Fruit fly (Drosophila melanogaster): ENCODE results near the gene CG10516.

Gene CG10516

dm6 chr3L:15967588-15968500, at the start of gene CG10516, which contains the start of gene Brr2 (continued):
- TF ChIP-seq CG10543 (GFP tag; optimal IDR thresholded peaks at IDR 0.05) = peak; percentile 36
- peak; percentile 27; the same call in 1 of the 3 replicates for TF ChIP-seq CG34224 (GFP tag; IDR thresholded peaks at IDR 0.05; ENCODE audit: partially characterized antibody)
- TF ChIP-seq CG11723 (GFP tag; optimal IDR thresholded peaks at IDR 0.05) = no peak
- no peak for TF ChIP-seq NC2α (GFP tag; optimal IDR thresholded peaks at IDR 0.05)
- peak; percentile 51; the same call in 2 of the 4 replicates for TF ChIP-seq Dll (GFP tag; IDR thresholded peaks at IDR 0.05; ENCODE audit: partially characterized antibody)
- TF ChIP-seq CG13894 (tag; optimal IDR thresholded peaks at IDR 0.05) = no peak
- peak; percentile 23 for TF ChIP-seq HmgD (GFP tag; optimal IDR thresholded peaks at IDR 0.05)
- no peak for TF ChIP-seq CG5245 (GFP tag; optimal IDR thresholded peaks at IDR 0.05)
- no peak for TF ChIP-seq CG7745 (tag; optimal IDR thresholded peaks at IDR 0.05)
- TF ChIP-seq sima (GFP tag; optimal IDR thresholded peaks at IDR 0.05) = no peak
- peak; percentile 36; the same call in 1 of the 3 replicates for TF ChIP-seq Dbx (GFP tag; IDR thresholded peaks at IDR 0.05)
- no peak for TF ChIP-seq Fer1 (GFP tag; optimal IDR thresholded peaks at IDR 0.05)
- no peak for TF ChIP-seq CG8478 (optimal IDR thresholded peaks at IDR 0.05)
- no peak for TF ChIP-seq CG12219 (GFP tag; optimal IDR thresholded peaks at IDR 0.05)
- no peak for TF ChIP-seq tgo (GFP tag; IDR thresholded peaks at IDR 0.05)
- TF ChIP-seq CG7839 (tag; optimal IDR thresholded peaks at IDR 0.05) = no peak
- TF ChIP-seq CG15514 (GFP tag; optimal IDR thresholded peaks at IDR 0.05) = peak; percentile 70
- TF ChIP-seq Elba2 (GFP tag; optimal IDR thresholded peaks at IDR 0.05) = no peak
- TF ChIP-seq ssp (GFP tag; IDR thresholded peaks at IDR 0.05) = no peak
- TF ChIP-seq Hmr (GFP tag; optimal IDR thresholded peaks at IDR 0.05) = no peak
- no peak for TF ChIP-seq ATbp (GFP tag; optimal IDR thresholded peaks at IDR 0.05)
- TF ChIP-seq Ets97D (GFP tag; optimal IDR thresholded peaks at IDR 0.05) = peak; percentile 66
- no peak for TF ChIP-seq CG13296 (GFP tag; optimal IDR thresholded peaks at IDR 0.05)
- TF ChIP-seq CG4360 (GFP tag; IDR thresholded peaks at IDR 0.05) = no peak
- no peak for TF ChIP-seq CG7271 (tag; optimal IDR thresholded peaks at IDR 0.05)
- no peak for TF ChIP-seq CG10209 (GFP tag; optimal IDR thresholded peaks at IDR 0.05)
- peak; percentile 84 for TF ChIP-seq trem (tag; optimal IDR thresholded peaks at IDR 0.05)
- no peak for TF ChIP-seq Aef1 (GFP tag; IDR thresholded peaks at IDR 0.05)
- TF ChIP-seq Pdp1 (GFP tag; optimal IDR thresholded peaks at IDR 0.05) = peak; percentile 6 to 8
- TF ChIP-seq ken (GFP tag; IDR thresholded peaks at IDR 0.05) = no peak
- peak in 1 of 2 experiments; percentile 10 for TF ChIP-seq tll (GFP tag; optimal IDR thresholded peaks at IDR 0.05)
- no peak for TF ChIP-seq pita (GFP tag; optimal IDR thresholded peaks at IDR 0.05)
- TF ChIP-seq fu2 (GFP tag; optimal IDR thresholded peaks at IDR 0.05) = no peak
- no peak for TF ChIP-seq nau (GFP tag; optimal IDR thresholded peaks at IDR 0.05)
- no peak for TF ChIP-seq CG32772 (GFP tag; IDR thresholded peaks at IDR 0.05)
- no peak for TF ChIP-seq CG31388 (GFP tag; optimal IDR thresholded peaks at IDR 0.05)
- TF ChIP-seq pb (GFP tag; optimal IDR thresholded peaks at IDR 0.05) = no peak
- no peak for TF ChIP-seq h (optimal IDR thresholded peaks at IDR 0.05)
- TF ChIP-seq CrebB (tag; optimal IDR thresholded peaks at IDR 0.05) = no peak
- TF ChIP-seq Hsf (GFP tag; optimal IDR thresholded peaks at IDR 0.05) = no peak
- TF ChIP-seq tap (tag; optimal IDR thresholded peaks at IDR 0.05) = no peak
- TF ChIP-seq Ravus (GFP tag; IDR thresholded peaks at IDR 0.05) = no peak
- TF ChIP-seq Hr39 (optimal IDR thresholded peaks at IDR 0.05) = no peak
- no peak for TF ChIP-seq hb (GFP tag; IDR thresholded peaks at IDR 0.05; ENCODE audit: partially characterized antibody)
- TF ChIP-seq CG18011 (GFP tag; optimal IDR thresholded peaks at IDR 0.05) = no peak
- peak; percentile 58 for TF ChIP-seq CG12391 (tag; optimal IDR thresholded peaks at IDR 0.05)
- TF ChIP-seq tna (GFP tag; IDR thresholded peaks at IDR 0.05; ENCODE audit: partially characterized antibody) = 0 out of 2 replicates have a peak, but pooled peaks have one; percentile 13
- no peak for TF ChIP-seq CG14014 (GFP tag; IDR thresholded peaks at IDR 0.05)
- TF ChIP-seq fd64A (GFP tag; optimal IDR thresholded peaks at IDR 0.05) = no peak

All from whole organism, embryonic.